Fruit fly (Drosophila melanogaster) whole organism, wandering third instar larva: ENCODE data around the gene Pgant5.

Experiments used
- CrebA ChIP-seq: fragments of 200-800 bp; sonication (Bioruptor generic); optimal IDR thresholded peaks from 2 replicates; lab custom pipeline; 2016; ENCODE audit warnings: missing biosample characterization, mild to moderate bottlenecking, missing genetic modification characterization, borderline replicate concordance
- GATAd ChIP-seq: sonication (Bioruptor generic); optimal IDR thresholded peaks from 2 replicates; lab custom pipeline; 2016; ENCODE audit warnings: missing biosample characterization, missing genetic modification characterization
- Hr78 ChIP-seq: fragments of >200 bp; optimal IDR thresholded peaks from 2 replicates; lab custom pipeline; 2017; ENCODE audit warnings: missing biosample characterization, missing genetic modification characterization
- Sp1 ChIP-seq: fragments of 200-800 bp; sonication (Bioruptor generic); optimal IDR thresholded peaks from 3 replicates; lab custom pipeline; 2019; ENCODE audit warnings: missing biosample characterization, mild to moderate bottlenecking, missing genetic modification characterization, moderate library complexity
- ey ChIP-seq: fragments of 200-800 bp; sonication (Bioruptor generic); optimal IDR thresholded peaks from 2 replicates; lab custom pipeline; 2016; ENCODE audit warnings: missing biosample characterization, missing genetic modification characterization
- fru ChIP-seq: fragments of 200-800 bp; sonication (Bioruptor generic); optimal IDR thresholded peaks from 3 replicates; lab custom pipeline; 2016; ENCODE audit warnings: missing biosample characterization, mild to moderate bottlenecking, missing genetic modification characterization
- h ChIP-seq: fragments of 200-800 bp; sonication (Bioruptor generic); optimal IDR thresholded peaks from 3 replicates; lab custom pipeline; 2016; ENCODE audit warnings: missing biosample characterization, mild to moderate bottlenecking, missing genetic modification characterization
- lola ChIP-seq: fragments of >200 bp; optimal IDR thresholded peaks from 2 replicates; lab custom pipeline; 2017; ENCODE audit warnings: missing biosample characterization, missing genetic modification characterization
- sage ChIP-seq: fragments of 200-800 bp; sonication (Bioruptor generic); optimal IDR thresholded peaks from 2 replicates; lab custom pipeline; 2016; ENCODE audit warnings: missing biosample characterization, mild to moderate bottlenecking, missing genetic modification characterization
- tai ChIP-seq: sonication (Bioruptor generic); optimal IDR thresholded peaks from 2 replicates; lab custom pipeline; 2016; ENCODE audit warnings: missing biosample characterization, missing genetic modification characterization

dm6 chr2L:5037402-5037860, 56.0 kb downstream of the Pgant5 start, which contains the start of the genes CG14042 and SP555:
- no peak for TF ChIP-seq fru (GFP tag; lab: Kevin White, UChicago)
- no peak for TF ChIP-seq lola (GFP tag; lab: Kevin White, UChicago)
- TF ChIP-seq tai (GFP tag; lab: Kevin White, UChicago) = no peak
- TF ChIP-seq sage (GFP tag; lab: Kevin White, UChicago) = no peak
- no peak for TF ChIP-seq Sp1 (GFP tag; lab: Kevin White, UChicago)
- no peak for TF ChIP-seq h (GFP tag; lab: Kevin White, UChicago)
- TF ChIP-seq Hr78 (GFP tag; lab: Kevin White, UChicago) = no peak
- TF ChIP-seq GATAd (GFP tag; lab: Kevin White, UChicago) = no peak
- TF ChIP-seq ey (GFP tag; lab: Kevin White, UChicago) = no peak
- no peak for TF ChIP-seq CrebA
